Worm (Caenorhabditis elegans): ENCODE measurements around the gene prp-8.

DNA sequence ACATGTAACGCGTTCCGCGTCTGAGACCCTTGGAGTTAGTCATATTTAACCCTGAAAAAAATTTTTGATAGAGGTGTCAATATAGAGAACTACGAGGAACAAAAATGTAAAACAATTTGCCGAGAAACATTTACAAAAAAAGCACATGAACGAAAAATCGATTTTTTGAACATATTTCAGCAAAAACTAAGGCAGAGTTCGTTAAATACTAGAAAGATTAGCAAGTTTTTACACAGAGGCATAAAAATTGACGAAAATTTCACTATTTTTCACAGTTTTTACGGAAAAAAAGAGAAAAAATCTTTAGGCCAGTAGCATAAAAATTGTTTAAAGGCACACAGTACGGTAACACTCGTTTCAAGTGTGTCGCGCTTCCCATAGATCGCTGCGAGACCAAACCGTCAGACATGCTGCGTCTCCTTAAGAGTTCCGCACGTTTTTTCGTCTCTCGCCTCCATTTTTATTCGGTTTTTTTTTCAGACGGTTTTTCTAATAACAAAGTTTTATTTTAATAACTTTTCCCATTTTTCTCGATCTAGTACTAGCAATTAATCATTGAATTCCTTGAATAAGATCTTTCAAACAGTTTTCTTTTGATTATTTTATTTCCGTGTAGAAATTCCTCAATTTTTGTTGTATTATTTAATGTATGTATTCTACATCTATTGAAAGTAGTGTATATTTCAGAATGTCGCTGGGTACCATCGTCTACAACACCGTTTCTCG is 33.8 kb upstream of the prp-8 start, which contains the start of the genes rpl-21 and C14B9.10:
- TF ChIP-seq mdl-1 (tag; optimal IDR thresholded peaks at IDR 0.05) (peak; percentile 31 to 39), lin-13 (GFP tag; optimal IDR thresholded peaks at IDR 0.05) (peak; percentile 80), F13H6.1 (tag; optimal IDR thresholded peaks at IDR 0.05) (peak; percentile 71), lin-39 (tag; optimal IDR thresholded peaks at IDR 0.05) (no peak)
